Fruit fly (Drosophila melanogaster): ENCODE results near the gene spo.

Gene spo

DNA sequence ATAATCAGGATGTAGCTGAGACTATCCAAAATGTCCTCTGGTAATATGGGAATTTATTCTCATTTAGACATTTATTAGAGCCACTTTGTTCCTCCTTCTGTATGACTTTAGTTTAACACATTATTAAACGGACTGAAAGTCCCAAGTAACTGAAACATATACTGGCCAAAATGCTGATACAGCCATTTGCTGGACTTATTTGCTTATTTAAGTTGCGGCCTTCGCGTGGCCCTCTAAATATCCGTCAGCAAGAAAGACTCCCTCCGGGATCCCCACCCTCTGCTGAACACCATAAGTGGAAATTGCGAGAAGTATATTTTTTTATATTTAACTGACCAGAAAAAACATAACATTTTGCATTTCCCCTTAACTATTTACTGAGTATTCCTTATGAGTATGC, at the start of gene spo:
spo (minus strand) TSS at position 135 of the 400 bp plus-strand sequence.
- TF ChIP-seq CG8478 (optimal IDR thresholded peaks at IDR 0.05) (no peak), CTCF (optimal IDR thresholded peaks at IDR 0.05) (no peak)

DNA sequence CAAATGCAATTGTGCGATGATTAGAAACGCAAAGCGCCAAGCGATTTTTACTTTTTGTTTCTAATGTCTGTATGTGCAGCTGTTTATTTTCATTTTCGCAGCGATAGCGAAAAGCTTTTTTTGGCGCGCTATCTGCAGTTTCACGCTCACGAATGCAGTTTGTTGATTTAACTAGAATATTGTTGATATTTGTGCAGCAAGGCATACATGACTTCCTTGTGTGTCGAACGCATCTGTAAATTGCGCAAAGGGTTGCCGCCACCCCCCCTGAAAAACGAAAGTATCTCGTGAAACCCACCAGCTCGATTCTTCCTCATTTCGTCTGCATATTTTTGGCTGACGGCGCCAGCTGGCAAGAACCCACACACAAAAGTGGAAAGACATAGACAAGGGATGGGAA, 49.2 kb upstream of the spo start:
- no peak for TF ChIP-seq CG8478 (optimal IDR thresholded peaks at IDR 0.05)
- no peak for TF ChIP-seq CTCF (optimal IDR thresholded peaks at IDR 0.05)

DNA sequence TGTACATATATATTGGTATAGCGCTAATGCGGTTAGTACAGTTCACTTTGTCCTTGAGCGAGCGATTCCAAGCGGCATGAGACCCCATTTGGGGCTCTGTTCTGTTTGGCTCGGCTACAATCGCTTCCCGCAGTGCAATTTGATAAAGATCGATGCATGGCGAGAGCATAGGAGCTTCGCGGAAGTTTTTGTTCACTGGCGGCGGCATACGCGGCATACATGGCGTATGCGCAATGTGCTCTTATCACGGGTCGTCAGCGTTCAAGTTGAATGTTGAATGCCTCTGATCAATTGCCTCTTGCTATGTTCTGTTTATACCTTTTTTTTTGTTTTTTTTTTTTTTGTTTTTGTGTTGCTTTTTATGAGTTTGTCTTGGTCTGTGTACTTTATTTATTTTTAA, 48.7 kb upstream of the spo start:
- TF ChIP-seq CG8478 (optimal IDR thresholded peaks at IDR 0.05), result no peak
- TF ChIP-seq CTCF (optimal IDR thresholded peaks at IDR 0.05), result no peak

DNA sequence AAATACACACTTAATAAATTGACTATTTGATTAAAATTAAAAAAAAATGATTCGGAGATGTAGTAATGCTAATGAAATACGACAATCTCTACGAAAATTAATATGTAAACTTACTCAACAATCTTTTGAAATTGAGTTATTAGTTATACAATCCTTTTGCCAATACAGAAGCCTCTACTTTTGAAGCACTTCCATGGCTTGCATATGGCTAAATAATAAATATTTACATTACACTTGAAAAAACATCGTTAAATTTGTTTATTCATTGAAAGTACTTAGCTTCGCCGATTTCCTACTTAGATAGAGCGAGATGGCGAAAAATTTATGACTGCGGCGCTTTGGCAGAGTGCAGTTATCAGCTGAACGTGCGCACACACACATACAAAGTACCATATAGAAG, 48.3 kb upstream of the spo start:
- TF ChIP-seq CTCF (optimal IDR thresholded peaks at IDR 0.05) (no peak), CG8478 (optimal IDR thresholded peaks at IDR 0.05) (no peak)

DNA sequence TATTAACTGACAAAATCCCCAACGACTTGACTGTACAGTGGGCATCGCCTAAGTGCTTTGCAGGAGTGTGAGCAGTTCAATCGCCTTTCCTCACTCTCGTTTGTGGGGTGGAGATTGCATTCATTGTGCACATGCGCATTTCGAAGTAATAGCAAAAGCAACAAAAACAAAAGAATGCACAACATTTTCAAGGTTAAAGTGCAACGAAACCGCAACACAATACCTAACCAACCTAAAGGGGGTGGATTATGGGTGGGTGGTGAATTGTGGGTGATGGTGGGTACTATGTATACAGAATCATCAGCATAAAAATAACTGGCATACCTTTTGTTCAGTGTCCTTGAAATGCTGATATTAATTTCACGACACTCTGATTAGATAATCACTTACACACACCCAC, 47.1 kb upstream of the spo start:
- no peak for TF ChIP-seq CTCF (optimal IDR thresholded peaks at IDR 0.05)
- no peak for TF ChIP-seq CG8478 (optimal IDR thresholded peaks at IDR 0.05)

DNA sequence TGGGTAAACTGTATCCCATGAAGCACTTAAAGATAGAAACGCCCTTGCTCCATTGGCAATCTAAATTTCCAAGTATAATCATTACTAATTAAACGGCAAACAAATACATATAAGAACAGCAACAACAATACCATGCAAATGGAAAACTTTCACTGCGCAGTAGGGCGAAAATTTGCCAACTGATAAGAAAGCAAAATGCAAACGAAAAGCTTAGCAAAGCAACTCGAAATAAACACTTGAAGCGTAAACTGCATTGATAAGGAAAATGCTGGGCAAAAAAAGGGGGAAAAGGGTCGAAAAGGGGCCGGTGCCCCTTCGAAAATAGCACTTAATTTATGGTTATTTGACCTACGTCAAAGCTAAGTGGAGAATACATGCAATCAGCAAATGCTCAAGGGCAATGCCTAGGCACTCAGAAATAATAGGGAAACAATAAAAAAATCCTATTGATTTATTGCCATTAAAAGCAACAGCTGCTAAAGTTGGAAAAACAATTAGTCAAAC, 46.2 kb upstream of the spo start:
- TF ChIP-seq CTCF (optimal IDR thresholded peaks at IDR 0.05) (no peak), CG8478 (optimal IDR thresholded peaks at IDR 0.05) (no peak)

DNA sequence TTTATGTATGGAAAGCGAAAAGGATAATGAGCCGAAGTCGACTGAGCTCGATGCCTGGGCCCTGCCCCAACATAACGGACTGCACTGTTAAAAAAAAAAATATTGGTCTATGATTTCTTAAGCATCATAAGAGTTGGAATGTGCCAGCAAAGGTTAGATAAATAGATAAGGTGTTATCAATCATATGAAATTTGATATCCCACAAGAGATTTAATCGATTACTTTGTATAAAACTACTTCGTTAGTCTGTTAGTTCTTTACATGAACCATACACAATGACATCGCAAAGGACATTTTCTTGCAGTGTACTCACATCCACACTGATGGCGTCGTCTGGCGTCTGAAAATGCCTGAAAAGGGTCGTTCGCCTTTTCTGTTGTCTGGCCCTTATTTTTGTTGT, 45.1 kb upstream of the spo start:
- TF ChIP-seq CG8478 (optimal IDR thresholded peaks at IDR 0.05) (no peak), CTCF (optimal IDR thresholded peaks at IDR 0.05) (no peak)

DNA sequence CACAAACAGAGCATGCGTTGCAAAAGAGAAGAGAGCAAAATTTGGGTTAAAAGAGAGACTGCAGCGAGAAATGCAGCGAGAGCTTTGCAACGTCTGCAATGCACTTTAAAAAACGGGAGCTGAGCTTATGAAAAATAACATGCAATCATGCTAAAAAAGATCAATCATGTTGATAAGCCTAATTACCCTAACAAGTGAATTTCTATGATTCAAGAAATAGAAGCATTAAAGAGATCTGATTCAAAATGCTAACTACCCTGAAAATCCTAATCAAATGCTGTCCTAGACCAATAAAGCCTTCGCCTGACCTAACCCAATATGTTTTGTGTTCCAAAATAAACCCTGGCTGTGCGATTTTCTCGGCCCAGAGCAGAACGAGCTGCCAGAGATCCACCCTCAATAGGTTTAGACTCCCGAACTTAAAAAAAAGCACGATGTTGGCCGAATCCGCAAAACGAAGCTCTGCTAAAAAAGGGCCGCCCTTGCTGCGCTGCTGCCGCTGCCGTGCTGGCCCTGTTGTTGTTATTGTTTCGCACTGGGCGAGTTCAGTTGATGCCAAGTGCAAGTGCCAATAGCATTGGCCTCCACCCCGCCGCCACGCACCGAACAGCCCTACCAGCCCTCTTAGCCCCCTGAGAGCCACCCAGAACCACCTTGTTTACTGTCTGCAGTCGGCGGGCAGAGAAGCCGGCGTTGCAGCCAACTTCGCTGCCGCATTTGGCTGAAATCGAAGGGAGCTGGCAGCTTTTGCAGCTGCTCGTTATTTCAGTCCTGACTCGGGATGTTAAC, 43.1 kb upstream of the spo start:
- no peak for TF ChIP-seq CG8478 (optimal IDR thresholded peaks at IDR 0.05)
- TF ChIP-seq CTCF (optimal IDR thresholded peaks at IDR 0.05), result no peak

DNA sequence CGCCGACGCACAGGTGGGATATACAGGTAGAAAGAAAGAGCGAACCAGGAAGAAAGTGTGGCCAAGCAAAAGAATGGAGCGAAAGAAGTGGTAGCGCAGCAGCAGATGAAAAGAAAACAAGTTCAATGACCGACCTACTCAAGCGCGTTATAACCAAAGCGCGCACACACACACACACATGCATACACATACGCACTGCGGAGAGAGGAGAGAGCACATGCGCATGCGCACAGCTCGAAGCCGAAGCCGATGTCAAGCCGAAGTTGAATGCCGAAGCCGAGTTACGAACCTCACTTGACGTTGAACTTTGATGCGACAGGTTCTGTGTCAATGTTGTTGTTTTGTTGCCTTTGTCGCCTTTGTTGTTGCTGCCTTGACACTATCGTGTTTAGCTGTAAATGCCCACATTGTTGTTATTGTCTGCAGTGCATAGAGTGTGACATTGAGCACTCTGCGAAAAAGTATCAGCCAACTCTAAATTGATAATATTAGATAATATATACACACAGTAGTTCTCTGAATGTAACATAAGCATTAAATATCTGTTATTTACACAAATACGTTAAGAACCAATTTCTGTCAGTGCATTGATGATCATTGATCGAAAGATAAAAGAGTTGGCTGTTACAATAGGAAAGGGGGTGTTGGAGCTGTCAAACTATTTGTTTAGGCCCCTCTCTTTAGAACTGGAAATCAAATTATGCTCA, 42.0 kb upstream of the spo start:
- TF ChIP-seq CTCF (optimal IDR thresholded peaks at IDR 0.05), result no peak
- TF ChIP-seq CG8478 (optimal IDR thresholded peaks at IDR 0.05), result no peak

DNA sequence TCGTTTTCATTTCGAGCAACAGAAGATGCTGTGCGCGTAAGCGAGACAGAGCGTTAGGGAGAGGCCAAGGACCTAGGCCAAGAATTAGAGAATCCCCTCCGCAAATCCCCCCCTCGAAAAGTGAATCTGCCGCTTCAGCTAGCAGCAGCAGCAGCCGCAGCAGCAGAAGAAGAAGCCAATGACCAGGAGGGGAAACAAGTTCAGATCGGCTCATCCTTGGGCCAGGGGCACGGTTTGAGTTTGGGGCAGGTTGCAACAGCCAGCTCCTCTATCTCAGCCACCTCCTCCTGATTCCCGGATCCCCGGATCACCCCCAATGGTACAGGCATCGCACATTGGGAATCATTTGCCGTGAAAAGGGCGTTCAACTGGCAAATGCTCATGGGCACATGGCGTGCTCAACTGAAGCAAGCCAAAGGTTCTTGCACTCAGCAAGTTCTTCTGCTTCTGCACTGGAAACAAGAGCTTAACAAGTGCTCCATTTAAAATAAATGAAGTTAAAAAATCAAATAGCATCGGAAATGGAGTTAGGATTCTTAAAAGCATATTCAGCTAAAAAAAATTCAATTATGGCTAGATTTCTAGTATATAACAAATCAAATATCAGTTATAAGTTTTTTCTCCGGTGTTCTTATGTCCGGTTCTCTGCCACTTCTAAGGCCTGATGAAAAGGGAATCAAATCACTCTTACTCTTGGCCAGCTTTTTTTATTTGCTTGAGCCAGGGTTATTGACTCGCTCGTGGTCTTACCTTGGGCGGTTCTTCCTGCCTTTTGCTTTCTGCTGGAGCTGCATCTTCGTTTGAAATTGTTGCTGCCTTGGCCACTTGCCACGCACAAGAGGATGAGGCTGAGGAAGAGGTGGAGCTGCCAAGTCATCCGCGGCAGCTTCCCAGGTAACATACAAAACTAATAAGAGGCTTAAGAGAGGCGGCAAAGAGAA, 41.1 kb upstream of the spo start:
- TF ChIP-seq CG8478 (optimal IDR thresholded peaks at IDR 0.05) (no peak), CTCF (optimal IDR thresholded peaks at IDR 0.05) (no peak)

DNA sequence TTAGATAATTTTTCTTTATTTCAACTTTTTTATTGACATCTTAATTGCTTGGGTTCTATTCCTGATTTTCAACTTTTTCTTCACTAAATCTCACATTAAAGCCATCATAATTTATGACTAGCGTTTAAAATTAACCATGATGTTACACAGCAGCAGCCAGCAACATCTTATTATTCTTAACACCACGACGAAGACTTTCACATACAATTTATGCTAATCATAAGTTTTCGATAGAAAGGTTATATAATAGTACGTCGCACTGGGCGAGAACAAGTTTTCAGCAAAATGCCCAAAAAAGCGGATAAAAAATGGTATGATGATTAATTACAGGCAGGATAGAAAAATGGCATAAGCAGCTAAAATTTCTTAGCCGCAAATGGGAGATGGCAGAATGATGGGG, 39.5 kb upstream of the spo start:
- TF ChIP-seq CG8478 (optimal IDR thresholded peaks at IDR 0.05), result no peak
- no peak for TF ChIP-seq CTCF (optimal IDR thresholded peaks at IDR 0.05)

DNA sequence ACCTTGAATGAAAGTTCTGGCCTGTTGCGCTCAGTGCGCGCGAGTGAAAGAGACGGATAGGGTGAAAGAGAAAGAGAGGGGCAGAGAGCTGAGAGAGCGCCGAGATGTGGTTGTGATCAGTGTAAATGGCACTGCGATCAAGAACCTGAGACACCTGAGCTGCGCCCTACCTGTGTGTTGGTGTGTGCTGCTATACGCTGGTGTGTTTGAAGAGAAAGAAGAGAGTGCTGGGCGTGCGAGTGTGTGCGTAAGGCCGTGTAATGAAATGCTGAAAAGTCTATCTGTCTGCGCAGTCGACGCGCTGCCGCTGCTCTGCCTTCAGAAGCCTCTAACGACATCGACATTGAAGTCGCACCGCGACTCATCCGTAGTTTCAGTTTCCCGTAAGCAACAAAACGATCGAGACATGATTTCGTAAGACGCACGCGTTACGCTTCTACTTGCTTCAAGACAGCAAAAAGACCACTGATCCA, 38.3 kb upstream of the spo start, which contains the start of gene Blimp-1:
Blimp-1 (plus strand) TSS at position 376 of the 473 bp plus-strand sequence.
- TF ChIP-seq CTCF (optimal IDR thresholded peaks at IDR 0.05) (no peak), CG8478 (optimal IDR thresholded peaks at IDR 0.05) (no peak)

DNA sequence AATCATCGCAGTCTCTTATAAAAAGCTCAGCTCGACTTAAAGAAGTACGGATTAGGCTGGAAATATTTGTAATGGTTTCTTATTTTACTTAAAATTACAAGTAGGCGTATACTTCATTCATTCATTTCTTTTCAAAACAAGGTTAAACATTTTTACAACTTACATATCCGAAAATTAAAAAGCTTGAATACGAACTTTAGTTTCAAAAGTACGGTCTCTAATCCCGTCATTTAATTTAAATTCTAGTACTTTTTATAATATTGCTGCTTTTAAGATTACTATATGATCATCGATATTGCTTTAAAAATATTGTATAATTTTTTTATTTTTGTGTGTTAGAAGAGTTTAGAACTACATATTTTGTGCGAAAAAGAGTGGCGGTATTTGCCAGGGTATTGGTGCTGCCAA, 37.8 kb upstream of the spo start:
- TF ChIP-seq CTCF (optimal IDR thresholded peaks at IDR 0.05) (no peak), CG8478 (optimal IDR thresholded peaks at IDR 0.05) (no peak)

DNA sequence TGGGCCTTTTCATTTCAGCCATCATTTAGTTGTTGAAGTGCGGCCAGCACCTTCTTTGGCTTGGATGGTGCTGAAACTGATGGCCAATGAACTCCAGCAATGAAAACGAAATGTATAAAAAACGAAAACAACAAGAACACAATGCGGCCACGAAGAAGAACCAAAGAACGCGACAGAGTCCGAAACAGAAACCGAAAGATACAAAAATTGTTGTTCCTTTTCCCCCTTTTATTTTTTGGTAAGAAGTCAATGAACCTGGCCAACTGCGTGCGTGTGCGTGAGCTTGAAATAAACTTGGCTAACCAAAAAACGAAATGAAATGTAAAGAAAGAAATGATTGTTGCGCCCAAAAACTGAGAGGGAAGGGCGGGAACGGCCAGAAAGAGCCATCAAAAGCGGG, 35.4 kb upstream of the spo start:
- TF ChIP-seq CG8478 (optimal IDR thresholded peaks at IDR 0.05) (no peak), CTCF (optimal IDR thresholded peaks at IDR 0.05) (no peak)

DNA sequence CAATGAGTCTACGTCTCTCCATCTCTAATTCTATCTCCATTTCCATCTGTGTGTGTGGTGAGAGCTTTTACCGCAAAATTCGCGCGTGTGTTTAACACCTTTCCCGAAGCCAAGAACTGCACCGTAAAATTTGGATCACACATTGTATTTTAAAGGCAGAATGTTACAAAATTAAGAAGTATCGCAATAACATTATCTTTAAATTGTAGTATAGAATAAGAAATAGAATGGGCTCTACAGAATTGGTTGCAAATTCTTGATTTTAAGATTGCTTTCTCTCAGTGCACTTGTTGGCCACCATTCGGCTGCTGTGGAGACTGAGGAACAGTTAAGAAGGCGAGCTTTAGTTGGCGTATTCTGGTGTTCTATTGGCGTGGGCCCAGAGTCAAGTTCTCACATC, 34.1 kb upstream of the spo start:
- TF ChIP-seq CG8478 (optimal IDR thresholded peaks at IDR 0.05) (no peak), CTCF (optimal IDR thresholded peaks at IDR 0.05) (no peak)
